Worm (Caenorhabditis elegans) whole organism, young adult: ENCODE measurements around the gene cni-1.

Experiments used
- B0035.1 ChIP-seq: sonication (generic microtip); optimal IDR thresholded peaks from 2 replicates; lab custom pipeline; 2016; ENCODE audit warnings: missing genetic modification characterization, mild to moderate bottlenecking, missing compliant biosample characterization, missing genotype, missing genetic modification reagents
- F22D6.2 ChIP-seq: sonication (generic microtip); optimal IDR thresholded peaks from 2 replicates; lab custom pipeline; 2016; ENCODE audit warnings: mild to moderate bottlenecking, missing genetic modification characterization, missing compliant biosample characterization
- F23B12.7 ChIP-seq: sonication (generic microtip); optimal IDR thresholded peaks from 2 replicates; lab custom pipeline; 2017; ENCODE audit warnings: missing genetic modification characterization, mild to moderate bottlenecking, missing compliant biosample characterization, antibody characterized with exemption, moderate library complexity; ENCODE audit not compliant: insufficient read depth
- F33H1.4 ChIP-seq: fragments of 200-800 bp; sonication (Bioruptor generic); IDR thresholded peaks from 2 replicates; pipeline ENCODE4 v1.3.6; 2022; ENCODE audit warnings: missing genetic modification reagents, missing genetic modification characterization, missing compliant biosample characterization
- F49E8.2 ChIP-seq: sonication (generic microtip); optimal IDR thresholded peaks from 3 replicates; lab custom pipeline; 2017; ENCODE audit warnings: missing genetic modification characterization, mild to moderate bottlenecking, missing compliant biosample characterization, antibody characterized with exemption, moderate library complexity; ENCODE audit not compliant: insufficient read depth
- K11D2.4 ChIP-seq: fragments of 200-800 bp; sonication (Bioruptor generic); IDR thresholded peaks from 2 replicates; pipeline ENCODE4 v1.3.6; 2022; ENCODE audit warnings: missing genetic modification reagents, missing genetic modification characterization, missing compliant biosample characterization
- T07F8.4 ChIP-seq: sonication (generic microtip); optimal IDR thresholded peaks from 2 replicates; lab custom pipeline; 2016; ENCODE audit warnings: mild to moderate bottlenecking, missing genetic modification characterization, moderate library complexity, missing compliant biosample characterization
- Y53G8AR.9 ChIP-seq: fragments of 200-800 bp; sonication (Bioruptor generic); conservative IDR thresholded peaks from 2 replicates; pipeline ENCODE4 v1.3.6; 2022; ENCODE audit warnings: missing genetic modification reagents, missing genetic modification characterization, missing compliant biosample characterization
- Y56A3A.18 ChIP-seq: fragments of 200-800 bp; sonication (Bioruptor generic); IDR thresholded peaks from 2 replicates; pipeline ENCODE4 v1.3.6; 2022; ENCODE audit warnings: missing genetic modification reagents, missing genetic modification characterization, missing compliant biosample characterization
- Y79H2A.3 ChIP-seq: fragments of 200-800 bp; sonication (Bioruptor generic); conservative IDR thresholded peaks from 2 replicates; pipeline ENCODE4 v1.3.6; 2022; ENCODE audit warnings: missing genetic modification reagents, missing genetic modification characterization, missing compliant biosample characterization
- ZK185.1 ChIP-seq: sonication (generic microtip); optimal IDR thresholded peaks from 2 replicates; lab custom pipeline; 2016; ENCODE audit warnings: mild to moderate bottlenecking, missing genetic modification characterization, missing compliant biosample characterization; ENCODE audit not compliant: poor library complexity, severe bottlenecking
- ama-1 ChIP-seq, 3 experiments: fragments of 150-350 bp in 1 of 3; sonication (generic microtip) in 2 of 3; optimal IDR thresholded peaks; 2 replicates each; lab custom pipeline; 2014 to 2018; ENCODE audit warnings: missing biosample characterization in 2 of 3, missing genetic modification characterization in 2 of 3, missing genetic modification reagents in 2 of 3
- attf-3 ChIP-seq: fragments of 200-800 bp; sonication (Bioruptor generic); conservative IDR thresholded peaks from 2 replicates; pipeline ENCODE4 v1.3.6; 2022; ENCODE audit warnings: missing genetic modification reagents, missing genetic modification characterization, missing compliant biosample characterization
- attf-5 ChIP-seq: fragments of 200-800 bp; sonication (Bioruptor generic); optimal IDR thresholded peaks from 2 replicates; lab custom pipeline; 2018; ENCODE audit warnings: mild to moderate bottlenecking, missing genetic modification characterization, missing compliant biosample characterization
- bed-1 ChIP-seq: fragments of 200-800 bp; sonication (Bioruptor generic); IDR thresholded peaks from 2 replicates; pipeline ENCODE4 v1.3.6; 2022; ENCODE audit warnings: missing genetic modification reagents, missing genetic modification characterization, missing compliant biosample characterization
- ccch-3 ChIP-seq: fragments of 200-800 bp; sonication (Bioruptor generic); optimal IDR thresholded peaks from 2 replicates; lab custom pipeline; 2018; ENCODE audit warnings: mild to moderate bottlenecking, missing genetic modification characterization, missing compliant biosample characterization
- cebp-2 ChIP-seq: fragments of 200-800 bp; sonication (Bioruptor generic); IDR thresholded peaks from 2 replicates; pipeline ENCODE4 v1.3.6; 2022; ENCODE audit warnings: missing genetic modification characterization, missing compliant biosample characterization
- ceh-100 ChIP-seq: fragments of 200-800 bp; sonication (Bioruptor generic); IDR thresholded peaks from 2 replicates; pipeline ENCODE4 v1.3.6; 2022; ENCODE audit warnings: missing genetic modification reagents, missing genetic modification characterization, missing compliant biosample characterization
- ceh-91 ChIP-seq: fragments of 200-800 bp; sonication (Bioruptor generic); IDR thresholded peaks from 2 replicates; pipeline ENCODE4 v1.3.6; 2022; ENCODE audit warnings: missing genetic modification reagents, missing genetic modification characterization, missing compliant biosample characterization
- chd-7 ChIP-seq: sonication (generic microtip); optimal IDR thresholded peaks from 2 replicates; lab custom pipeline; 2016; ENCODE audit warnings: mild to moderate bottlenecking, missing genetic modification characterization, moderate library complexity, missing compliant biosample characterization
- efl-1 ChIP-seq: fragments of 150-350 bp; optimal IDR thresholded peaks from 2 replicates; lab custom pipeline; 2014; ENCODE audit warnings: missing biosample characterization, missing genetic modification reagents, missing genetic modification characterization
- him-1 ChIP-seq: sonication (generic microtip); optimal IDR thresholded peaks from 2 replicates; lab custom pipeline; 2016; ENCODE audit warnings: missing genotype, missing genetic modification reagents, missing genetic modification characterization, missing compliant biosample characterization
- let-607 ChIP-seq, 2 experiments: fragments of 200-800 bp in 1 of 2; sonication (Bioruptor generic) in 1 of 2; sonication (generic microtip) in 1 of 2; optimal IDR thresholded peaks; 2 replicates each; lab custom pipeline; 2016 to 2018; ENCODE audit warnings: mild to moderate bottlenecking in 2 of 2, missing compliant biosample characterization in 2 of 2, missing genetic modification characterization in 2 of 2, moderate library complexity in 2 of 2, missing genotype in 1 of 2
- lsl-1 ChIP-seq: fragments of 200-800 bp; sonication (Bioruptor generic); optimal IDR thresholded peaks from 2 replicates; lab custom pipeline; 2018; ENCODE audit warnings: mild to moderate bottlenecking, missing genetic modification characterization, moderate library complexity, missing compliant biosample characterization
- madf-10 ChIP-seq: sonication (generic microtip); optimal IDR thresholded peaks from 2 replicates; lab custom pipeline; 2016; ENCODE audit warnings: mild to moderate bottlenecking, missing genetic modification characterization, missing compliant biosample characterization
- madf-6 ChIP-seq: fragments of 200-800 bp; sonication (Bioruptor generic); IDR thresholded peaks from 2 replicates; pipeline ENCODE4 v1.3.6; 2022; ENCODE audit warnings: missing genetic modification reagents, missing genetic modification characterization, missing compliant biosample characterization
- madf-8 ChIP-seq: fragments of 200-800 bp; sonication (Bioruptor generic); conservative IDR thresholded peaks from 2 replicates; pipeline ENCODE4 v1.3.6; 2022; ENCODE audit warnings: missing genetic modification reagents, missing genetic modification characterization, missing compliant biosample characterization
- nfya-2 ChIP-seq: fragments of 200-800 bp; sonication (Bioruptor generic); IDR thresholded peaks from 2 replicates; pipeline ENCODE4 v1.3.6; 2022; ENCODE audit warnings: missing genetic modification reagents, missing genetic modification characterization, missing compliant biosample characterization
- pha-4 ChIP-seq: fragments of 150-350 bp; sonication (generic microtip); optimal IDR thresholded peaks from 2 replicates; lab custom pipeline; 2014; ENCODE audit warnings: missing biosample characterization, missing genetic modification reagents, missing genetic modification characterization
- rec-8 ChIP-seq, 2 experiments: sonication (generic microtip); optimal IDR thresholded peaks; 2 replicates each; lab custom pipeline; 2016; ENCODE audit warnings: mild to moderate bottlenecking in 2 of 2, missing genetic modification characterization in 2 of 2, missing genetic modification reagents in 2 of 2, missing genotype in 2 of 2, missing biosample characterization in 1 of 2, missing compliant biosample characterization in 1 of 2, moderate library complexity in 1 of 2
- sea-2 ChIP-seq: fragments of 200-800 bp; sonication (Bioruptor generic); IDR thresholded peaks from 2 replicates; pipeline ENCODE4 v1.3.6; 2022; ENCODE audit warnings: missing genetic modification characterization, missing compliant biosample characterization
- snpc-4 ChIP-seq, 5 experiments: fragments of 150-350 bp in 1 of 5; sonication (generic microtip) in 4 of 5; optimal IDR thresholded peaks; 2 replicates each; lab custom pipeline; 2014 to 2018; ENCODE audit warnings: missing genetic modification characterization in 5 of 5, missing biosample characterization in 3 of 5, antibody characterized with exemption in 2 of 5, mild to moderate bottlenecking in 2 of 5, missing compliant biosample characterization in 2 of 5, missing genotype in 2 of 5, moderate library complexity in 2 of 5, missing genetic modification reagents in 1 of 5
- somi-1 ChIP-seq: fragments of 200-800 bp; sonication (Bioruptor generic); optimal IDR thresholded peaks from 2 replicates; lab custom pipeline; 2018; ENCODE audit warnings: mild to moderate bottlenecking, missing genetic modification characterization, missing compliant biosample characterization
- sptf-2 ChIP-seq: fragments of 200-800 bp; sonication (Bioruptor generic); optimal IDR thresholded peaks from 2 replicates; lab custom pipeline; 2018; ENCODE audit warnings: mild to moderate bottlenecking, missing genetic modification characterization, missing compliant biosample characterization
- tbp1 ChIP-seq: fragments of 200-800 bp; sonication (Bioruptor generic); optimal IDR thresholded peaks from 2 replicates; lab custom pipeline; 2018; ENCODE audit warnings: mild to moderate bottlenecking, missing genetic modification characterization, missing compliant biosample characterization
- unc-130 ChIP-seq: sonication (generic microtip); optimal IDR thresholded peaks from 2 replicates; lab custom pipeline; 2016; ENCODE audit warnings: missing genetic modification reagents, missing genetic modification characterization, missing compliant biosample characterization
- xnd-1 ChIP-seq: sonication (generic microtip); optimal IDR thresholded peaks from 2 replicates; lab custom pipeline; 2016; ENCODE audit warnings: missing genotype, missing genetic modification reagents, missing genetic modification characterization, missing compliant biosample characterization
- ztf-18 ChIP-seq: sonication (generic microtip); optimal IDR thresholded peaks from 2 replicates; lab custom pipeline; 2016; ENCODE audit warnings: missing genotype, mild to moderate bottlenecking, missing genetic modification characterization, missing compliant biosample characterization
- ztf-26 ChIP-seq: sonication (generic microtip); optimal IDR thresholded peaks from 2 replicates; lab custom pipeline; 2017; ENCODE audit warnings: missing genetic modification characterization, missing compliant biosample characterization

cni-1 gene

ce11 chrV:13193488-13194042, 13.4 kb downstream of the cni-1 start, which contains the start of gene sun-1:
sun-1 (minus strand) TSS chrV:13193538.
- TF ChIP-seq sptf-2 (GFP tag; lab: Kevin White, UChicago) = no peak
- 0 out of 2 replicates have a peak, but pooled peaks have one; percentile 35 for TF ChIP-seq attf-3 (GFP tag; lab: Robert Waterston, UW)
- TF ChIP-seq ceh-91 (GFP tag; lab: Robert Waterston, UW) = 0 out of 2 replicates have a peak, but pooled peaks have one; percentile 20
- no peak for TF ChIP-seq F22D6.2 (tag; lab: Kevin White, UChicago)
- TF ChIP-seq ccch-3 (GFP tag; lab: Kevin White, UChicago) = no peak
- peak; percentile 36 for TF ChIP-seq F49E8.2 (tag; lab: Kevin White, UChicago)
- TF ChIP-seq tbp1 = no peak
- TF ChIP-seq chd-7 (tag; lab: Kevin White, UChicago) = no peak
- TF ChIP-seq T07F8.4 (tag; lab: Kevin White, UChicago) = no peak
- no peak for TF ChIP-seq Y56A3A.18
- no peak for TF ChIP-seq attf-5 (GFP tag; lab: Kevin White, UChicago)
- TF ChIP-seq ZK185.1 (tag; lab: Kevin White, UChicago) = no peak
- peak; percentile 93 for TF ChIP-seq madf-6 (GFP tag; lab: Robert Waterston, UW)
- TF ChIP-seq pha-4 (tag; lab: Kevin White, UChicago) = no peak
- peak; percentile 95 for TF ChIP-seq madf-8 (GFP tag; lab: Robert Waterston, UW)
- TF ChIP-seq lsl-1 (GFP tag; lab: Kevin White, UChicago) = peak; percentile 88
- no peak for TF ChIP-seq B0035.1
- peak; percentile 77 for TF ChIP-seq efl-1 (GFP tag; lab: Kevin White, UChicago)
- no peak for TF ChIP-seq let-607 (tag; optimal IDR thresholded peaks at IDR 0.05; lab: Kevin White, UChicago)
- no peak for TF ChIP-seq K11D2.4 (GFP tag; lab: Robert Waterston, UW)
- no peak for TF ChIP-seq madf-10 (tag; lab: Kevin White, UChicago)
- TF ChIP-seq sea-2 (GFP tag; lab: Robert Waterston, UW) = no peak
- no peak for TF ChIP-seq nfya-2 (GFP tag; lab: Robert Waterston, UW)
- no peak for TF ChIP-seq unc-130
- no peak for TF ChIP-seq F23B12.7 (tag; lab: Kevin White, UChicago)
- no peak for TF ChIP-seq Y53G8AR.9 (GFP tag; lab: Robert Waterston, UW)
- no peak for TF ChIP-seq cebp-2
- no peak for TF ChIP-seq snpc-4 (GFP tag; optimal IDR thresholded peaks at IDR 0.05; lab: Kevin White, UChicago)
- no peak for TF ChIP-seq snpc-4 (tag; optimal IDR thresholded peaks at IDR 0.05; lab: Kevin White, UChicago)
- no peak for TF ChIP-seq somi-1 (GFP tag; lab: Kevin White, UChicago)
- TF ChIP-seq xnd-1 (tag; lab: Kevin White, UChicago) = peak; percentile 86
- no peak for TF ChIP-seq bed-1
- no peak for TF ChIP-seq ceh-100 (GFP tag; lab: Robert Waterston, UW)
- TF ChIP-seq rec-8 (tag; optimal IDR thresholded peaks at IDR 0.05; lab: Kevin White, UChicago) = no peak
- TF ChIP-seq F33H1.4 (GFP tag; lab: Robert Waterston, UW) = peak; percentile 86
- no peak for TF ChIP-seq ztf-18 (tag; lab: Kevin White, UChicago)
- TF ChIP-seq Y79H2A.3 (GFP tag; lab: Robert Waterston, UW) = no peak
- TF ChIP-seq ztf-26 (tag; lab: Kevin White, UChicago) = no peak
- peak; percentile 6 for TF ChIP-seq him-1 (tag; lab: Kevin White, UChicago)
- TF ChIP-seq ama-1 (optimal IDR thresholded peaks at IDR 0.05; lab: Kevin White, UChicago) = no peak
- TF ChIP-seq ama-1 (GFP tag; optimal IDR thresholded peaks at IDR 0.05; lab: Kevin White, UChicago) = no peak
